Worm (Caenorhabditis elegans): Measurements from ENCODE around the gene F56B3.11.

- TF ChIP-seq mdl-1 (tag; optimal IDR thresholded peaks at IDR 0.05): no peak
- no peak for TF ChIP-seq jun-1 (tag; optimal IDR thresholded peaks at IDR 0.05)
- TF ChIP-seq C16A3.4 (tag; optimal IDR thresholded peaks at IDR 0.05): no peak
- no peak for TF ChIP-seq unc-98 (GFP tag; IDR thresholded peaks at IDR 0.05)
- no peak for TF ChIP-seq nhr-11 (tag; optimal IDR thresholded peaks at IDR 0.05)
- TF ChIP-seq fkh-10 (GFP tag; optimal IDR thresholded peaks at IDR 0.05): no peak
These were observed 40.0 kb downstream of the F56B3.11 start, which contains the start of gene srt-23 for ce11 chrIV:756421-756820.
